Worm (Caenorhabditis elegans): ENCODE measurements around the gene egl-4.

DNA sequence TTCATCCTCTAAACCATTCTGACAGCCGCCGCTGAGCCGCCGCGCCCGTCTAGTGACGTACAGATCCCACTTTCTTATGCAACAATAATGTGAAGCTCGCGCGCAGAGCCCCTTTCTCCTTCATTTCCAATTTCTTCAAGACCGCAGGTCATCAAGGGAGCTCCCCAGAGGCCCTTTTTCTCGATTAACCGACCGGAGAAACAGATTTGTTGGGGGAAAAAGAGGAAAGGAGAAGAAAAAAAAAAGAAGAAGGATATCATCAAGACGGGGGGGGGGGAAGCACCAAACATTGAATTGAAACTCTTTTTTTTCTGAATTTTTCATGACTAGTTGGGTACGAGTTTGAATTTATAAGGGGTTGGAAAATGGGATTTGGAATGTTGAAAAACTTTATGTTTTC, 20.5 kb upstream of the egl-4 start:
- TF ChIP-seq W03F9.2 (tag; optimal IDR thresholded peaks at IDR 0.05), result no peak
- TF ChIP-seq dao-5 (tag; optimal IDR thresholded peaks at IDR 0.05), result no peak

All from whole organism, L4/young adult.